Fruit fly (Drosophila melanogaster) whole organism, adult: ENCODE results near the gene can.

Experiments
- Crg-1 ChIP-seq: fragments of 200-800 bp; sonication (Bioruptor generic); optimal IDR thresholded peaks from 2 replicates; lab custom pipeline; 2016; ENCODE audit warnings: missing biosample characterization, missing genetic modification characterization
- ovo ChIP-seq: fragments of 200-800 bp; sonication (Bioruptor generic); optimal IDR thresholded peaks from 2 replicates; lab custom pipeline; 2016; ENCODE audit warnings: missing biosample characterization, missing genetic modification characterization
- pad ChIP-seq: fragments of 200-800 bp; sonication (Bioruptor generic); optimal IDR thresholded peaks from 3 replicates; lab custom pipeline; 2017; ENCODE audit warnings: missing biosample characterization, missing genetic modification characterization, mild to moderate bottlenecking, moderate library complexity, missing genetic modification reagents

DNA sequence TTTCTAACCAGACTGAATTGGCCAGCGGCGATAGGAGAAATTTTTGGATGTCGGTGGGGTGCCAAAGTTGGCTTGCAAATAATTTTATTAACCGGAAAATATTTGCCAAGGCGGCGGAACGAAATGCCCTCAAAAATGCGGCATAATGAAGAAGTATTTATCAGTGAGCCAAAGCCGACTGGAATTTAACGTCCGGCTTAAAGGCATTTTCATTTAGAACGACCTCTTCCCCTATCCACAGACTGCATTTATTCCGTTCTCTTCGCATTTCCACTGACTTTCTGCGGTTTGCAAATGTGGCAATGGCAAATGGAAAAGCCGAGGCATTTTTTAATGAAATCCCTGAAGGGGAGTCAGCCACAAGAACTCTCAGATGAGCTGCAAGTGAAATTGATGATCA, 33.9 kb downstream of the can start:
- no peak for TF ChIP-seq ovo (GFP tag; lab: Kevin White, UChicago)
- TF ChIP-seq pad (GFP tag; lab: Kevin White, UChicago) = no peak
- TF ChIP-seq Crg-1 (GFP tag; lab: Kevin White, UChicago) = no peak
